Fruit fly (Drosophila melanogaster): ENCODE measurements around the gene smp-30.

The smp-30 gene

DNA sequence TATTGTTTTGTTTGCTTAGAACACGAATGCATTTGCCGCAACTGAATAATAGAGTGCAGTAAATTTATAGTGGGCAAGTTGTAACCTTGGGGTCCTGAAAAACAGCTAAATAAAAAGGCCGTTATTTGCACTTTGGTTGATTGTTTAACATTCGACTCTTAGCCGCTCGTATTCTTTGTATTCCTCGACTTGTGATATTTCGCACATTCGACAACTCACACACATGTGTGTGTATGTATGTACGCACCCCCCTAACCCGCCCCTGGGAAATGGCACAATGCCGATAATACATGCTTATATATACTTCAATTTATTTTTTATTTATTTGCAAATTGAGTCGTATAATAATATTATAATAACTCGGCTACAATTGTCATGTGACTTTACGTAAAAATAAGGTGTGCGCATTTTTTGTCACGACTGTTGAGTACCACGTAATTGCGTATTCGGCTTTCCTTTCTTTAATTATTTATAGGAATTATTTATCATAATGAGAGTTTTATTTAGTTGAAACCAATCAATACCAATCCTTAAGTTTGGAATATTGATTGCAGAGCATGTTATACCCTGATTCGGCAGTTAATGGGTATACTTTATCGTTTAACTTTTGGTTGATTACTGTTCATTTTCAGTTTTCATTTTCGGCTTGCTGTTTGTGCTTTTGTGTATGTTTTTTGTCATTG, 3.9 kb upstream of the smp-30 start (continued):
- TF ChIP-seq Chrac-16 (GFP tag; optimal IDR thresholded peaks at IDR 0.05) (no peak), CG12769 (tag; optimal IDR thresholded peaks at IDR 0.05) (peak; percentile 17), CG1024 (GFP tag; IDR thresholded peaks at IDR 0.05) (0 out of 2 replicates have a peak, but pooled peaks have one; percentile 29), Sox102F (GFP tag; optimal IDR thresholded peaks at IDR 0.05) (peak; percentile 47), CG32772 (GFP tag; IDR thresholded peaks at IDR 0.05) (0 out of 2 replicates have a peak, but pooled peaks have one; percentile 10), Myb (GFP tag; optimal IDR thresholded peaks at IDR 0.05) (no peak), CG2875 (GFP tag; optimal IDR thresholded peaks at IDR 0.05) (no peak), eve (GFP tag; optimal IDR thresholded peaks at IDR 0.05) (no peak), CG11085 (GFP tag; IDR thresholded peaks at IDR 0.05) (no peak), CG17912 (GFP tag; optimal IDR thresholded peaks at IDR 0.05) (no peak), CG13624 (GFP tag; optimal IDR thresholded peaks at IDR 0.05) (no peak), salm (tag; optimal IDR thresholded peaks at IDR 0.05) (no peak), ase (GFP tag; IDR thresholded peaks at IDR 0.05) (peak; percentile 62; the same call in 1 of the 3 replicates), tx (GFP tag; optimal IDR thresholded peaks at IDR 0.05) (no peak), Ssrp (tag; optimal IDR thresholded peaks at IDR 0.05) (peak; percentile 10), gcm2 (GFP tag; optimal IDR thresholded peaks at IDR 0.05) (peak; percentile 1), hb (GFP tag; IDR thresholded peaks at IDR 0.05; ENCODE audit: partially characterized antibody) (0 out of 3 replicates have a peak, but pooled peaks have one; percentile 21), CG18619 (GFP tag; optimal IDR thresholded peaks at IDR 0.05) (peak; percentile 16), Elba2 (GFP tag; optimal IDR thresholded peaks at IDR 0.05) (no peak), Stat92E (GFP tag; optimal IDR thresholded peaks at IDR 0.05) (no peak), slbo (GFP tag; IDR thresholded peaks at IDR 0.05) (peak; percentile 70), ci (GFP tag; IDR thresholded peaks at IDR 0.05) (0 out of 3 replicates have a peak, but pooled peaks have one; percentile 55), CG11696 (GFP tag; IDR thresholded peaks at IDR 0.05) (0 out of 2 replicates have a peak, but pooled peaks have one; percentile 11), CG9609 (GFP tag; optimal IDR thresholded peaks at IDR 0.05) (no peak), dpn (GFP tag; optimal IDR thresholded peaks at IDR 0.05) (peak; percentile 2 to 34), CG31365 (tag; optimal IDR thresholded peaks at IDR 0.05) (no peak), CG2889 (GFP tag; IDR thresholded peaks at IDR 0.05) (0 out of 3 replicates have a peak, but pooled peaks have one; percentile 32), sna (GFP tag; IDR thresholded peaks at IDR 0.05; ENCODE audit: partially characterized antibody) (no peak), CG13424 (tag; optimal IDR thresholded peaks at IDR 0.05) (no peak), mld (GFP tag; IDR thresholded peaks at IDR 0.05; ENCODE audit: partially characterized antibody) (no peak), CG9727 (GFP tag; optimal IDR thresholded peaks at IDR 0.05) (no peak), CG4730 (GFP tag; IDR thresholded peaks at IDR 0.05) (0 out of 2 replicates have a peak, but pooled peaks have one; percentile 22), CG8290 (GFP tag; optimal IDR thresholded peaks at IDR 0.05) (no peak), CG8290 (tag; optimal IDR thresholded peaks at IDR 0.05) (no peak), pnt (GFP tag; optimal IDR thresholded peaks at IDR 0.05) (no peak), sens (GFP tag) (peak; percentile 2), unc-4 (GFP tag; IDR thresholded peaks at IDR 0.05; ENCODE audit: partially characterized antibody) (no peak), Hr51 (GFP tag; optimal IDR thresholded peaks at IDR 0.05) (peak in 1 of 2 experiments; percentile 47), Pdp1 (GFP tag; optimal IDR thresholded peaks at IDR 0.05) (peak; percentile 3 to 22), CG13894 (tag; optimal IDR thresholded peaks at IDR 0.05) (no peak), Rfx (GFP tag; IDR thresholded peaks at IDR 0.05) (peak; percentile 68), CG18262 (tag; optimal IDR thresholded peaks at IDR 0.05) (peak; percentile 31), Awh (GFP tag; IDR thresholded peaks at IDR 0.05) (no peak), esg (GFP tag; conservative IDR thresholded peaks at IDR 0.05) (peak; percentile 47; the same call in 1 of the 2 replicates), PHDP (tag; optimal IDR thresholded peaks at IDR 0.05) (peak; percentile 32), hkb (optimal IDR thresholded peaks at IDR 0.05) (no peak), hkb (GFP tag; IDR thresholded peaks at IDR 0.05) (peak; percentile 66), HmgD (GFP tag; optimal IDR thresholded peaks at IDR 0.05) (no peak), tap (tag; optimal IDR thresholded peaks at IDR 0.05) (peak; percentile 50)

All from whole organism, embryonic.